Worm (Caenorhabditis elegans) whole organism, late embryonic: ENCODE results near the gene rme-6.

Source experiments
- C38D4.7 ChIP-seq: fragments of 200-800 bp; sonication (Bioruptor generic); optimal IDR thresholded peaks from 2 replicates; lab custom pipeline; 2018; ENCODE audit warnings: mild to moderate bottlenecking, missing genetic modification characterization, moderate library complexity, missing compliant biosample characterization
- Y22D7AL.16 ChIP-seq: sonication (generic microtip); optimal IDR thresholded peaks from 2 replicates; lab custom pipeline; 2016; ENCODE audit warnings: missing genetic modification characterization, missing compliant biosample characterization
- ahr-1 ChIP-seq: sonication (generic microtip); optimal IDR thresholded peaks from 2 replicates; lab custom pipeline; 2016; ENCODE audit warnings: missing genetic modification characterization, missing compliant biosample characterization
- ama-1 ChIP-seq: fragments of 150-350 bp; optimal IDR thresholded peaks from 2 replicates; lab custom pipeline; 2014
- ceh-14 ChIP-seq: sonication (generic microtip); optimal IDR thresholded peaks from 2 replicates; lab custom pipeline; 2016; ENCODE audit warnings: missing genotype, missing genetic modification characterization, missing compliant biosample characterization
- ceh-18 ChIP-seq: sonication (generic microtip); optimal IDR thresholded peaks from 2 replicates; lab custom pipeline; 2016; ENCODE audit warnings: missing genetic modification characterization, missing compliant biosample characterization
- ceh-19 ChIP-seq: fragments of 200-800 bp; sonication (Bioruptor generic); optimal IDR thresholded peaks from 2 replicates; lab custom pipeline; 2018; ENCODE audit warnings: mild to moderate bottlenecking, missing genetic modification characterization, missing compliant biosample characterization
- ceh-2 ChIP-seq: sonication (generic microtip); optimal IDR thresholded peaks from 2 replicates; lab custom pipeline; 2016; ENCODE audit warnings: missing genotype, missing genetic modification characterization, missing compliant biosample characterization
- ceh-24 ChIP-seq: sonication (generic microtip); optimal IDR thresholded peaks from 2 replicates; lab custom pipeline; 2016; ENCODE audit warnings: mild to moderate bottlenecking, missing genetic modification characterization, missing compliant biosample characterization
- ceh-30 ChIP-seq: fragments of 150-350 bp; optimal IDR thresholded peaks from 2 replicates; lab custom pipeline; 2014; ENCODE audit warnings: missing biosample characterization, missing genetic modification characterization
- ceh-31 ChIP-seq: sonication (generic microtip); optimal IDR thresholded peaks from 2 replicates; lab custom pipeline; 2016; ENCODE audit warnings: missing genetic modification characterization, missing compliant biosample characterization
- ceh-34 ChIP-seq: sonication (generic microtip); optimal IDR thresholded peaks from 2 replicates; lab custom pipeline; 2016; ENCODE audit warnings: mild to moderate bottlenecking, missing genetic modification characterization, missing compliant biosample characterization
- ceh-48 ChIP-seq: sonication (generic microtip); optimal IDR thresholded peaks from 2 replicates; lab custom pipeline; 2016; ENCODE audit warnings: missing genetic modification characterization, inconsistent platforms, missing compliant biosample characterization
- ceh-6 ChIP-seq: fragments of 200-800 bp; sonication (Bioruptor generic); optimal IDR thresholded peaks from 2 replicates; lab custom pipeline; 2018; ENCODE audit warnings: mild to moderate bottlenecking, missing genetic modification characterization, missing compliant biosample characterization
- ceh-9 ChIP-seq: sonication (generic microtip); optimal IDR thresholded peaks from 2 replicates; lab custom pipeline; 2016; ENCODE audit warnings: mild to moderate bottlenecking, missing genetic modification characterization, inconsistent platforms, missing compliant biosample characterization
- dmd-4 ChIP-seq: sonication (generic microtip); optimal IDR thresholded peaks from 2 replicates; lab custom pipeline; 2016; ENCODE audit warnings: borderline replicate concordance, missing genetic modification characterization, missing compliant biosample characterization
- dve-1 ChIP-seq: sonication (generic microtip); optimal IDR thresholded peaks from 2 replicates; lab custom pipeline; 2017; ENCODE audit warnings: antibody characterized with exemption, mild to moderate bottlenecking, missing genetic modification characterization, missing compliant biosample characterization
- elt-2 ChIP-seq: sonication (generic microtip); optimal IDR thresholded peaks from 2 replicates; lab custom pipeline; 2016; ENCODE audit warnings: missing genetic modification reagents, missing genetic modification characterization, missing compliant biosample characterization
- elt-4 ChIP-seq: sonication (generic microtip); optimal IDR thresholded peaks from 2 replicates; lab custom pipeline; 2016; ENCODE audit warnings: missing genetic modification characterization, missing compliant biosample characterization
- fkh-10 ChIP-seq: fragments of 150-350 bp; optimal IDR thresholded peaks from 2 replicates; lab custom pipeline; 2014; ENCODE audit warnings: missing biosample characterization, missing genetic modification reagents, missing genetic modification characterization
- gmeb-2 ChIP-seq: sonication (generic microtip); optimal IDR thresholded peaks from 2 replicates; lab custom pipeline; 2016; ENCODE audit warnings: missing genetic modification characterization, inconsistent platforms, missing compliant biosample characterization
- hlh-6 ChIP-seq: sonication (generic microtip); optimal IDR thresholded peaks from 2 replicates; lab custom pipeline; 2016; ENCODE audit warnings: missing genotype, missing genetic modification characterization, missing compliant biosample characterization
- hlh-8 ChIP-seq: sonication (generic microtip); optimal IDR thresholded peaks from 2 replicates; lab custom pipeline; 2016; ENCODE audit warnings: missing genotype, missing genetic modification characterization, missing compliant biosample characterization
- lim-6 ChIP-seq: sonication (generic microtip); optimal IDR thresholded peaks from 2 replicates; lab custom pipeline; 2016; ENCODE audit warnings: missing genetic modification characterization, missing compliant biosample characterization
- madf-2 ChIP-seq: sonication (generic microtip); optimal IDR thresholded peaks from 2 replicates; lab custom pipeline; 2017; ENCODE audit warnings: missing genetic modification characterization, missing compliant biosample characterization
- nfya-1 ChIP-seq: sonication (generic microtip); optimal IDR thresholded peaks from 2 replicates; lab custom pipeline; 2017; ENCODE audit warnings: missing genetic modification characterization, mild to moderate bottlenecking, missing compliant biosample characterization, antibody characterized with exemption, moderate library complexity
- nhr-11 ChIP-seq: fragments of 150-350 bp; optimal IDR thresholded peaks from 2 replicates; lab custom pipeline; 2014; ENCODE audit warnings: missing biosample characterization, missing genetic modification characterization
- nhr-232 ChIP-seq: sonication (generic microtip); optimal IDR thresholded peaks from 2 replicates; lab custom pipeline; 2016; ENCODE audit warnings: missing genetic modification characterization, missing compliant biosample characterization
- pag-3 ChIP-seq: sonication (generic microtip); optimal IDR thresholded peaks from 2 replicates; lab custom pipeline; 2016; ENCODE audit warnings: missing compliant biosample characterization, missing genetic modification characterization, borderline replicate concordance
- pat-9 ChIP-seq: fragments of 200-800 bp; sonication (Bioruptor generic); optimal IDR thresholded peaks from 2 replicates; lab custom pipeline; 2018; ENCODE audit warnings: mild to moderate bottlenecking, missing genetic modification characterization, moderate library complexity, missing compliant biosample characterization
- pax-1 ChIP-seq: fragments of 150-350 bp; optimal IDR thresholded peaks from 2 replicates; lab custom pipeline; 2014; ENCODE audit warnings: missing biosample characterization, missing genetic modification characterization
- pha-2 ChIP-seq: sonication (generic microtip); optimal IDR thresholded peaks from 2 replicates; lab custom pipeline; 2017; ENCODE audit warnings: mild to moderate bottlenecking, missing genetic modification characterization, missing compliant biosample characterization
- rnt-1 ChIP-seq: sonication (generic microtip); optimal IDR thresholded peaks from 2 replicates; lab custom pipeline; 2016; ENCODE audit warnings: missing genetic modification characterization, missing compliant biosample characterization
- unc-3 ChIP-seq, 2 experiments: fragments of 200-800 bp in 1 of 2; sonication (Bioruptor generic) in 1 of 2; sonication (generic microtip) in 1 of 2; conservative IDR thresholded peaks in 1 of 2; optimal IDR thresholded peaks in 1 of 2; 2 replicates each; pipeline versions ENCODE4 v1.3.6 to Lab custom; 2016 to 2022; ENCODE audit warnings: missing compliant biosample characterization in 2 of 2, missing genetic modification characterization in 2 of 2, missing genetic modification reagents in 1 of 2
- unc-42 ChIP-seq: sonication (generic microtip); optimal IDR thresholded peaks from 2 replicates; lab custom pipeline; 2016; ENCODE audit warnings: missing genotype, missing genetic modification characterization, missing compliant biosample characterization
- unc-55 ChIP-seq: sonication (generic microtip); optimal IDR thresholded peaks from 2 replicates; lab custom pipeline; 2017; ENCODE audit warnings: missing biosample characterization, missing genetic modification reagents, missing genetic modification characterization
- unc-86 ChIP-seq: sonication (generic microtip); optimal IDR thresholded peaks from 2 replicates; lab custom pipeline; 2016; ENCODE audit warnings: missing genetic modification characterization, missing compliant biosample characterization
- zip-5 ChIP-seq: sonication (generic microtip); optimal IDR thresholded peaks from 2 replicates; lab custom pipeline; 2016; ENCODE audit warnings: missing genetic modification characterization, missing compliant biosample characterization
- ztf-16 ChIP-seq: sonication (generic microtip); optimal IDR thresholded peaks from 2 replicates; lab custom pipeline; 2017; ENCODE audit warnings: missing genetic modification characterization, missing compliant biosample characterization

Gene rme-6

ce11 chrX:1080549-1080948 is 16.4 kb upstream of the rme-6 start, which contains the start of gene pfn-3:
TSS of gene pfn-3 (minus strand) at chrX:1080649.
- TF ChIP-seq ahr-1 (tag; lab: Kevin White, UChicago) (no peak), unc-55 (peak; percentile 23)
- TF ChIP-seq, all 69 proteins: peak for 1

DNA sequence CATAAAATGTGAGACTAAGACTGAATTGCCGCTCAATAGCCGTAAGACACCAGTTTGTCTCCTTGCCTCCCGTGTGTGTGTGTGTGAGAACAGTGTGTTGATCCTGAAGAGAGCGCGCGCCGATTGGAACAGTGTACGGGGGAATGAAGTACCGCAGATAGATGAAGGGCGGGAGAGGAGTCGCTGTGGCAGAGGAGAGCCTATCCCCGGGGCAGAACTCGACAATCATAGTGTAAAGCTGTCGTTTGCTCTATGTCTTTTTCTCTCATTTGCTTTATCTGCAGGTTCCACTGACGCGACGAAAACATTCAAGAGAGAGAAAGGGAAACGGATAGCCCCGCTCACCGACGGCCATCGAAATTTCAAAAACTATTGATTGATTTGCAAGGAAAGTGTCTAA is 15.0 kb upstream of the rme-6 start:
- TF ChIP-seq rnt-1 (tag; lab: Kevin White, UChicago) (peak; percentile 88), nfya-1 (tag; lab: Kevin White, UChicago) (peak; percentile 17), elt-4 (tag; lab: Kevin White, UChicago) (peak; percentile 3), ceh-34 (tag; lab: Kevin White, UChicago) (peak; percentile 11), ceh-18 (tag; lab: Kevin White, UChicago) (peak; percentile 69), gmeb-2 (no peak), hlh-6 (peak; percentile 60), pat-9 (no peak), ceh-31 (no peak), lim-6 (peak; percentile 68), nhr-11 (tag; lab: Kevin White, UChicago) (no peak)

- TF ChIP-seq ceh-18 (tag; lab: Kevin White, UChicago) (no peak), pag-3 (tag; lab: Kevin White, UChicago) (no peak), gmeb-2 (no peak), fkh-10 (GFP tag; lab: Kevin White, UChicago) (no peak), ceh-2 (tag; lab: Kevin White, UChicago) (no peak), dve-1 (tag; lab: Kevin White, UChicago) (no peak), madf-2 (tag; lab: Kevin White, UChicago) (no peak), pat-9 (no peak), hlh-6 (no peak), elt-4 (tag; lab: Kevin White, UChicago) (no peak), ceh-9 (tag; lab: Kevin White, UChicago) (no peak), zip-5 (no peak), pax-1 (tag; lab: Kevin White, UChicago) (no peak), ceh-14 (tag; lab: Kevin White, UChicago) (no peak), unc-3 (GFP tag; conservative IDR thresholded peaks at IDR 0.05; lab: Robert Waterston, UW) (no peak), unc-3 (tag; optimal IDR thresholded peaks at IDR 0.05; lab: Kevin White, UChicago) (no peak), ama-1 (lab: Kevin White, UChicago) (no peak), nhr-232 (tag; lab: Kevin White, UChicago) (no peak), ceh-6 (GFP tag; lab: Kevin White, UChicago) (no peak), C38D4.7 (GFP tag; lab: Kevin White, UChicago) (no peak), unc-86 (tag; lab: Kevin White, UChicago) (no peak)
Measured at ce11 chrX:1085000-1085399, 12.0 kb upstream of the rme-6 start.

ce11 chrX:1086406-1086897 is 10.5 kb upstream of the rme-6 start:
- no peak for TF ChIP-seq pha-2 (tag; lab: Kevin White, UChicago)
- no peak for TF ChIP-seq ztf-16
- no peak for TF ChIP-seq ceh-19 (GFP tag; lab: Kevin White, UChicago)
- TF ChIP-seq hlh-8: peak; percentile 35
- TF ChIP-seq dmd-4 (tag; lab: Kevin White, UChicago): no peak

ce11 chrX:1088048-1088447 is 8.9 kb upstream of the rme-6 start, which contains the start of gene rei-2:
TSS of gene rei-2 (minus strand) at chrX:1088148.
- TF ChIP-seq ahr-1 (tag; lab: Kevin White, UChicago) (no peak), dve-1 (tag; lab: Kevin White, UChicago) (no peak), ceh-30 (tag; lab: Kevin White, UChicago) (no peak), elt-2 (no peak), ceh-6 (GFP tag; lab: Kevin White, UChicago) (no peak), ceh-24 (tag; lab: Kevin White, UChicago) (no peak), ceh-19 (GFP tag; lab: Kevin White, UChicago) (no peak), ceh-48 (tag; lab: Kevin White, UChicago) (no peak), Y22D7AL.16 (tag; lab: Kevin White, UChicago) (no peak), ceh-14 (tag; lab: Kevin White, UChicago) (no peak), unc-42 (tag; lab: Kevin White, UChicago) (no peak)
